Worm (Caenorhabditis elegans) whole organism, L3 larva: ENCODE data around the gene Y82E9BR.9.
A peak's percentile ranks its signal among the peaks of the same experiment; 100 is the strongest.

Experiments
- R02D3.7 ChIP-seq: fragments of 150-350 bp; optimal IDR thresholded peaks from 2 replicates; lab custom pipeline; 2014; ENCODE audit warnings: missing biosample characterization, missing genetic modification characterization
- ama-1 ChIP-seq: fragments of 150-350 bp; optimal IDR thresholded peaks from 2 replicates; lab custom pipeline; 2018
- ceh-28 ChIP-seq: fragments of 150-350 bp; optimal IDR thresholded peaks from 2 replicates; lab custom pipeline; 2014; ENCODE audit warnings: missing biosample characterization, missing genetic modification reagents, missing genetic modification characterization
- ceh-82 ChIP-seq: fragments of 150-350 bp; optimal IDR thresholded peaks from 2 replicates; lab custom pipeline; 2014; ENCODE audit warnings: missing biosample characterization, missing genetic modification characterization
- egl-5 ChIP-seq: fragments of 150-350 bp; optimal IDR thresholded peaks from 2 replicates; lab custom pipeline; 2017; ENCODE audit warnings: missing biosample characterization, missing genetic modification reagents, missing genetic modification characterization, inconsistent platforms
- elt-1 ChIP-seq: fragments of 150-350 bp; optimal IDR thresholded peaks from 2 replicates; lab custom pipeline; 2014; ENCODE audit warnings: missing biosample characterization, missing genetic modification characterization
- elt-2 ChIP-seq: sonication (generic microtip); optimal IDR thresholded peaks from 2 replicates; lab custom pipeline; 2016; ENCODE audit warnings: missing genetic modification reagents, mild to moderate bottlenecking, missing genetic modification characterization, missing compliant biosample characterization
- elt-3 ChIP-seq, 3 experiments: fragments of 150-350 bp in 1 of 3; sonication (generic microtip) in 2 of 3; optimal IDR thresholded peaks; 2 replicates in 2 of 3; 4 replicates in 1 of 3; lab custom pipeline; 2014 to 2017; ENCODE audit warnings: missing biosample characterization in 3 of 3, missing genetic modification characterization in 3 of 3
- fkh-10 ChIP-seq: sonication (generic microtip); optimal IDR thresholded peaks from 2 replicates; lab custom pipeline; 2017; ENCODE audit warnings: missing biosample characterization, missing genetic modification reagents, missing genetic modification characterization
- fkh-2 ChIP-seq: fragments of 150-350 bp; optimal IDR thresholded peaks from 2 replicates; lab custom pipeline; 2014; ENCODE audit warnings: missing biosample characterization, missing genetic modification reagents, missing genetic modification characterization
- fos-1 ChIP-seq: fragments of 150-350 bp; optimal IDR thresholded peaks from 2 replicates; lab custom pipeline; 2014; ENCODE audit warnings: missing biosample characterization, missing genetic modification characterization
- hmg-11 ChIP-seq: sonication (generic microtip); optimal IDR thresholded peaks from 2 replicates; lab custom pipeline; 2016; ENCODE audit warnings: missing genetic modification characterization, missing compliant biosample characterization
- jun-1 ChIP-seq: fragments of 150-350 bp; optimal IDR thresholded peaks from 2 replicates; lab custom pipeline; 2014; ENCODE audit warnings: missing biosample characterization, missing genetic modification reagents, missing genetic modification characterization
- lin-15B ChIP-seq: fragments of 150-350 bp; optimal IDR thresholded peaks from 2 replicates; lab custom pipeline; 2014; ENCODE audit warnings: missing biosample characterization, missing genetic modification characterization
- lin-39 ChIP-seq: fragments of 150-350 bp; optimal IDR thresholded peaks from 2 replicates; lab custom pipeline; 2018; ENCODE audit warnings: missing biosample characterization, missing genetic modification reagents, missing genetic modification characterization
- lsy-12 ChIP-seq: sonication (generic microtip); optimal IDR thresholded peaks from 2 replicates; lab custom pipeline; 2016; ENCODE audit warnings: mild to moderate bottlenecking, missing genetic modification characterization, missing compliant biosample characterization
- mdl-1 ChIP-seq: fragments of 150-350 bp; optimal IDR thresholded peaks from 2 replicates; lab custom pipeline; 2014; ENCODE audit warnings: missing biosample characterization, missing genetic modification characterization
- mml-1 ChIP-seq: fragments of 150-350 bp; sonication (generic microtip); optimal IDR thresholded peaks from 3 replicates; lab custom pipeline; 2014; ENCODE audit warnings: missing biosample characterization, missing genetic modification characterization
- nhr-11 ChIP-seq: fragments of 150-350 bp; optimal IDR thresholded peaks from 2 replicates; lab custom pipeline; 2014; ENCODE audit warnings: missing biosample characterization, missing genetic modification characterization
- nhr-23 ChIP-seq: fragments of 150-350 bp; optimal IDR thresholded peaks from 2 replicates; lab custom pipeline; 2014; ENCODE audit warnings: missing biosample characterization, missing genetic modification reagents, missing genetic modification characterization
- nhr-237 ChIP-seq: fragments of 150-350 bp; optimal IDR thresholded peaks from 2 replicates; lab custom pipeline; 2014; ENCODE audit warnings: missing biosample characterization, missing genetic modification characterization
- nhr-25 ChIP-seq: sonication (generic microtip); optimal IDR thresholded peaks from 2 replicates; lab custom pipeline; 2017; ENCODE audit warnings: missing biosample characterization, missing genetic modification characterization
- nhr-43 ChIP-seq: sonication (generic microtip); optimal IDR thresholded peaks from 2 replicates; lab custom pipeline; 2016; ENCODE audit warnings: mild to moderate bottlenecking, missing genetic modification characterization, missing compliant biosample characterization; ENCODE audit not compliant: poor library complexity, severe bottlenecking
- nhr-77 ChIP-seq: fragments of 150-350 bp; optimal IDR thresholded peaks from 2 replicates; lab custom pipeline; 2014; ENCODE audit warnings: missing biosample characterization, missing genetic modification characterization
- pha-4 ChIP-seq: fragments of 150-350 bp; optimal IDR thresholded peaks from 2 replicates; lab custom pipeline; 2014; ENCODE audit warnings: missing biosample characterization, missing genetic modification reagents, missing genetic modification characterization
- sea-2 ChIP-seq: fragments of 150-350 bp; sonication (generic microtip); optimal IDR thresholded peaks from 4 replicates; lab custom pipeline; 2014; ENCODE audit warnings: missing biosample characterization, missing genetic modification reagents, missing genetic modification characterization
- skn-1 ChIP-seq: fragments of 150-350 bp; optimal IDR thresholded peaks from 2 replicates; lab custom pipeline; 2014; ENCODE audit warnings: missing biosample characterization, missing genetic modification characterization
- snpc-4 ChIP-seq: fragments of 150-350 bp; optimal IDR thresholded peaks from 2 replicates; lab custom pipeline; 2014; ENCODE audit warnings: missing biosample characterization, missing genetic modification characterization
- unc-39 ChIP-seq: sonication (generic microtip); optimal IDR thresholded peaks from 4 replicates; lab custom pipeline; 2017; ENCODE audit warnings: missing biosample characterization, missing genetic modification characterization
- unc-62 ChIP-seq: fragments of 150-350 bp; sonication (generic microtip); optimal IDR thresholded peaks from 4 replicates; lab custom pipeline; 2014; ENCODE audit warnings: missing biosample characterization, missing genetic modification reagents, missing genetic modification characterization
- zag-1 ChIP-seq: fragments of 150-350 bp; optimal IDR thresholded peaks from 2 replicates; lab custom pipeline; 2014; ENCODE audit warnings: missing biosample characterization, missing genetic modification characterization

Gene Y82E9BR.9

ce11 chrIII:1354523-1354922, 5.0 kb downstream of the Y82E9BR.9 start:
- no peak for TF ChIP-seq hmg-11 (tag; lab: Kevin White, UChicago)
- no peak for TF ChIP-seq egl-5
- no peak for TF ChIP-seq mml-1 (tag; lab: Kevin White, UChicago)
- no peak for TF ChIP-seq R02D3.7 (tag; lab: Kevin White, UChicago)
- no peak for TF ChIP-seq unc-39 (tag; lab: Kevin White, UChicago)
- TF ChIP-seq ceh-82 (tag; lab: Kevin White, UChicago) = no peak
- TF ChIP-seq snpc-4 (tag; lab: Kevin White, UChicago) = no peak
- no peak for TF ChIP-seq fkh-10
- no peak for TF ChIP-seq lin-15B (tag; lab: Kevin White, UChicago)
- TF ChIP-seq mdl-1 (tag; lab: Kevin White, UChicago) = no peak
- no peak for TF ChIP-seq fkh-2 (tag; lab: Kevin White, UChicago)

- no peak for TF ChIP-seq nhr-77 (tag; lab: Kevin White, UChicago)
- no peak for TF ChIP-seq lin-39
- TF ChIP-seq hmg-11 (tag; lab: Kevin White, UChicago) = no peak
- no peak for TF ChIP-seq skn-1 (tag; lab: Kevin White, UChicago)
- no peak for TF ChIP-seq nhr-25 (tag; lab: Kevin White, UChicago)
- no peak for TF ChIP-seq fos-1 (tag; lab: Kevin White, UChicago)
- TF ChIP-seq jun-1 (tag; lab: Kevin White, UChicago) = no peak
- TF ChIP-seq pha-4 = no peak
- TF ChIP-seq nhr-43 (tag; lab: Kevin White, UChicago) = no peak
- no peak for TF ChIP-seq ama-1 (lab: Kevin White, UChicago)
Measured at ce11 chrIII:1350745-1351144, 8.8 kb downstream of the Y82E9BR.9 start, which contains the start of gene Y82E9BL.3. Y82E9BL.3 (minus strand) TSS chrIII:1350845.

- TF ChIP-seq elt-2 (tag; lab: Kevin White, UChicago) (peak; percentile 38), lin-39 (no peak), ama-1 (lab: Kevin White, UChicago) (no peak)
- TF ChIP-seq, all 47 proteins: peak for 1
Measured at ce11 chrIII:1349313-1349712, 10.3 kb downstream of the Y82E9BR.9 start, which contains the start of gene fbxa-25. fbxa-25 (minus strand) TSS chrIII:1349450.

DNA sequence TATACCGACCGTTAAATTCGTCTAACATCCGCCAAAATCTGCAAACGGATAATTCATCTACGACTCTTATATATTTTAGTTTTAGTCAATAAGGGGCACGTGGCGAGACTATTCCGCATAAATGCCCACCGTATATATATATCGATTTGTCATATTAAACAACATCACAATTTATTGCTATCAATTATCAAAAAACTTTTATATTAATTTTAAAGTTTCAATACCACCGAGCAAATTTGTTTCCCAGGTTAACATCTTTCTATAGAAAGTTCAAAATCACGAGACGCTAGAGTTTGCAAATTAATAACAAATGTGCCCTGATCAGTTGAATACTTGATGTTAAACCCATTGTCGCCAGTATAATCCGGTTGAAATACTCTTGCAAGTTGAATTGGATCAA, 12.0 kb downstream of the Y82E9BR.9 start, which contains the start of gene Y82E9BL.5:
TSS of gene Y82E9BL.5 (minus strand) at position 101 of the 400 bp plus-strand sequence.
- TF ChIP-seq lsy-12 (tag; lab: Kevin White, UChicago) (no peak), nhr-77 (tag; lab: Kevin White, UChicago) (no peak), ceh-28 (tag; lab: Kevin White, UChicago) (no peak), R02D3.7 (tag; lab: Kevin White, UChicago) (no peak)

ce11 chrIII:1347003-1347402, 12.6 kb downstream of the Y82E9BR.9 start:
- TF ChIP-seq hmg-11 (tag; lab: Kevin White, UChicago) (no peak), nhr-11 (tag; lab: Kevin White, UChicago) (no peak), elt-1 (tag; lab: Kevin White, UChicago) (no peak), sea-2 (GFP tag; lab: Kevin White, UChicago) (no peak), elt-3 (tag; optimal IDR thresholded peaks at IDR 0.05; lab: Kevin White, UChicago) (no peak), fkh-10 (no peak), zag-1 (tag; lab: Kevin White, UChicago) (no peak), pha-4 (no peak), fos-1 (tag; lab: Kevin White, UChicago) (no peak), snpc-4 (tag; lab: Kevin White, UChicago) (no peak), ceh-82 (tag; lab: Kevin White, UChicago) (no peak), nhr-237 (tag; lab: Kevin White, UChicago) (no peak)

DNA sequence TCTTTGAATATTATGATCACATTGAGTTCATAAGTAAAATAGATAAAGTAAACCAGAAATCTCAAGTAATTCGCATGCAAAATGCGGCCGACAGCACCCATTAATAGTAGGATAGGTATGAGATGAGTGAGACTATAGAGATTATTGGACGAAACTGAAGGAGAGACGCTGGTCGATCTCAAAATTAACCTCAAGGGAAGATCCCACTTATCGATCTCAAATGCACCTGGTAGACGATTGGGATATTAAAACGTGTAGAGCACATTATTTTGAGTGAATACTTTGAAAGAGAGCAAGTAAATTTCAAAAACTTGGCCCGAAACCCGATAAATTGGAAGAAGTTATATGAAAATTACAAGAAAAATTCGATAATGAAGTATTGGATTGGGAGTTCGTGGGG, 13.9 kb downstream of the Y82E9BR.9 start, which contains the start of gene Y82E9BL.6:
TSS of gene Y82E9BL.6 (minus strand) at position 101 of the 400 bp plus-strand sequence.
- TF ChIP-seq unc-62 (no peak), nhr-23 (tag; lab: Kevin White, UChicago) (no peak), nhr-77 (tag; lab: Kevin White, UChicago) (no peak)
